Fruit fly (Drosophila melanogaster): Measurements from ENCODE around the gene CheA84a.
A peak's percentile ranks its signal among the peaks of the same experiment; 100 is the strongest.

dm6 chr3R:8243720-8244119, 39.1 kb upstream of the CheA84a start, which contains the start of the genes CG9636, CG18749 and CG33722:
- peak; percentile 34 for TF ChIP-seq CG10209 (GFP tag; optimal IDR thresholded peaks at IDR 0.05)
- TF ChIP-seq pfk (GFP tag; optimal IDR thresholded peaks at IDR 0.05), result no peak
